Fruit fly (Drosophila melanogaster) whole organism, adult: Measurements from ENCODE around the gene Cpr97Ea.

Experiments
- CG11617 ChIP-seq: fragments of 200-800 bp; sonication (Bioruptor generic); optimal IDR thresholded peaks from 2 replicates; lab custom pipeline; 2017; ENCODE audit warnings: mild to moderate bottlenecking, missing biosample characterization, missing genetic modification reagents, missing genetic modification characterization
- CG12768 ChIP-seq: fragments of 200-800 bp; sonication (Bioruptor generic); optimal IDR thresholded peaks from 2 replicates; lab custom pipeline; 2017; ENCODE audit warnings: missing biosample characterization, missing genetic modification characterization, mild to moderate bottlenecking, moderate library complexity, missing genetic modification reagents
- CG14711 ChIP-seq: fragments of 200-800 bp; sonication (Bioruptor generic); optimal IDR thresholded peaks from 2 replicates; lab custom pipeline; 2018; ENCODE audit warnings: missing biosample characterization, mild to moderate bottlenecking, missing genetic modification characterization, moderate library complexity
- CG1620 ChIP-seq: fragments of 200-800 bp; sonication (Bioruptor generic); optimal IDR thresholded peaks from 2 replicates; lab custom pipeline; 2016; ENCODE audit warnings: missing biosample characterization, missing genetic modification characterization
- CG33017 ChIP-seq: fragments of 200-800 bp; sonication (Bioruptor generic); optimal IDR thresholded peaks from 2 replicates; lab custom pipeline; 2018; ENCODE audit warnings: missing biosample characterization, mild to moderate bottlenecking, missing genetic modification characterization, moderate library complexity
- CG5204 ChIP-seq: fragments of 200-800 bp; sonication (Bioruptor generic); optimal IDR thresholded peaks from 2 replicates; lab custom pipeline; 2016; ENCODE audit warnings: missing biosample characterization, missing genetic modification characterization
- CG7045 ChIP-seq: fragments of 200-800 bp; sonication (Bioruptor generic); optimal IDR thresholded peaks from 2 replicates; lab custom pipeline; 2017; ENCODE audit warnings: missing biosample characterization, mild to moderate bottlenecking, missing genetic modification characterization
- CG7101 ChIP-seq: fragments of 200-800 bp; sonication (Bioruptor generic); optimal IDR thresholded peaks from 2 replicates; lab custom pipeline; 2018; ENCODE audit warnings: missing biosample characterization, mild to moderate bottlenecking, missing genetic modification characterization, moderate library complexity
- Clk ChIP-seq: fragments of 200-800 bp; sonication (Bioruptor generic); optimal IDR thresholded peaks from 2 replicates; lab custom pipeline; 2017; ENCODE audit warnings: missing biosample characterization, missing genetic modification characterization
- Crg-1 ChIP-seq: fragments of 200-800 bp; sonication (Bioruptor generic); optimal IDR thresholded peaks from 2 replicates; lab custom pipeline; 2016; ENCODE audit warnings: missing biosample characterization, missing genetic modification characterization
- Mnt ChIP-seq: fragments of 200-800 bp; sonication (Bioruptor generic); optimal IDR thresholded peaks from 2 replicates; lab custom pipeline; 2016; ENCODE audit warnings: missing biosample characterization, mild to moderate bottlenecking, missing genetic modification characterization
- bab1 ChIP-seq: fragments of 200-800 bp; sonication (Bioruptor generic); optimal IDR thresholded peaks from 3 replicates; lab custom pipeline; 2019; ENCODE audit warnings: missing biosample characterization, mild to moderate bottlenecking, missing genetic modification characterization, moderate library complexity
- cic ChIP-seq: fragments of 200-800 bp; sonication (Bioruptor generic); optimal IDR thresholded peaks from 2 replicates; lab custom pipeline; 2017; ENCODE audit warnings: missing biosample characterization, mild to moderate bottlenecking, missing genetic modification characterization, moderate library complexity
- cnc ChIP-seq, 2 experiments: fragments of >200 bp; optimal IDR thresholded peaks; 2 replicates each; lab custom pipeline; 2017
- kay ChIP-seq: fragments of 200-800 bp; sonication (Bioruptor generic); peaks from one replicate; lab custom pipeline; 2016; ENCODE audit warnings: missing biosample characterization, missing genetic modification characterization, borderline replicate concordance
- ovo ChIP-seq: fragments of 200-800 bp; sonication (Bioruptor generic); optimal IDR thresholded peaks from 2 replicates; lab custom pipeline; 2016; ENCODE audit warnings: missing biosample characterization, missing genetic modification characterization
- pad ChIP-seq: fragments of 200-800 bp; sonication (Bioruptor generic); optimal IDR thresholded peaks from 3 replicates; lab custom pipeline; 2017; ENCODE audit warnings: missing biosample characterization, missing genetic modification characterization, mild to moderate bottlenecking, moderate library complexity, missing genetic modification reagents
- tj ChIP-seq: fragments of 200-800 bp; sonication (Bioruptor generic); optimal IDR thresholded peaks from 3 replicates; lab custom pipeline; 2017; ENCODE audit warnings: missing biosample characterization, mild to moderate bottlenecking, missing genetic modification characterization, moderate library complexity
- toe ChIP-seq: fragments of 200-800 bp; sonication (Bioruptor generic); optimal IDR thresholded peaks from 2 replicates; lab custom pipeline; 2016; ENCODE audit warnings: missing biosample characterization, missing genetic modification characterization

Gene Cpr97Ea

dm6 chr3R:27040044-27040443 lies 47.5 kb downstream of the Cpr97Ea start:
- TF ChIP-seq CG33017 (tag; lab: Kevin White, UChicago) (no peak), kay (no peak), toe (no peak), pad (GFP tag; lab: Kevin White, UChicago) (no peak), bab1 (GFP tag; lab: Kevin White, UChicago) (no peak), cnc (optimal IDR thresholded peaks at IDR 0.05; lab: Kevin White, UChicago) (no peak), CG1620 (GFP tag; lab: Kevin White, UChicago) (no peak), ovo (GFP tag; lab: Kevin White, UChicago) (no peak), CG5204 (no peak), CG7101 (tag; lab: Kevin White, UChicago) (no peak), CG14711 (tag; lab: Kevin White, UChicago) (no peak), Clk (GFP tag; lab: Kevin White, UChicago) (no peak), cic (GFP tag; lab: Kevin White, UChicago) (no peak), tj (GFP tag; lab: Kevin White, UChicago) (no peak), Crg-1 (GFP tag; lab: Kevin White, UChicago) (no peak), CG11617 (GFP tag; lab: Kevin White, UChicago) (no peak), CG7045 (no peak), Mnt (no peak)

- TF ChIP-seq bab1 (GFP tag; lab: Kevin White, UChicago), result no peak
- no peak for TF ChIP-seq cic (GFP tag; lab: Kevin White, UChicago)
- no peak for TF ChIP-seq toe
- TF ChIP-seq cnc (optimal IDR thresholded peaks at IDR 0.05; lab: Kevin White, UChicago), result no peak
- TF ChIP-seq tj (GFP tag; lab: Kevin White, UChicago), result no peak
- no peak for TF ChIP-seq Mnt
- no peak for TF ChIP-seq CG11617 (GFP tag; lab: Kevin White, UChicago)
- TF ChIP-seq CG14711 (tag; lab: Kevin White, UChicago), result no peak
- TF ChIP-seq CG12768 (GFP tag; lab: Kevin White, UChicago), result no peak
- no peak for TF ChIP-seq pad (GFP tag; lab: Kevin White, UChicago)
Measured at dm6 chr3R:27033935-27034334, 53.6 kb downstream of the Cpr97Ea start.
